Fruit fly (Drosophila melanogaster): Measurements from ENCODE around the gene CG14285.

- no peak for TF ChIP-seq D1 (tag; optimal IDR thresholded peaks at IDR 0.05)
- no peak for TF ChIP-seq CG8301 (tag; optimal IDR thresholded peaks at IDR 0.05)
- no peak for TF ChIP-seq CG15710 (tag; optimal IDR thresholded peaks at IDR 0.05)
- no peak for TF ChIP-seq CG14655 (GFP tag; optimal IDR thresholded peaks at IDR 0.05)
- no peak for TF ChIP-seq Snoo (tag; optimal IDR thresholded peaks at IDR 0.05)
- TF ChIP-seq CG9948 (tag; optimal IDR thresholded peaks at IDR 0.05), result no peak
- TF ChIP-seq EcR (GFP tag; optimal IDR thresholded peaks at IDR 0.05), result peak; percentile 86
- TF ChIP-seq gl (tag; optimal IDR thresholded peaks at IDR 0.05), result no peak
- no peak for TF ChIP-seq Ets98B (GFP tag; IDR thresholded peaks at IDR 0.05)
- no peak for TF ChIP-seq CG34367 (tag; optimal IDR thresholded peaks at IDR 0.05)
- TF ChIP-seq Pif1B (GFP tag; optimal IDR thresholded peaks at IDR 0.05), result no peak
- no peak for TF ChIP-seq rn (GFP tag; IDR thresholded peaks at IDR 0.05)
- TF ChIP-seq fd96Ca (GFP tag; IDR thresholded peaks at IDR 0.05), result no peak
Observed at dm6 chr3R:18988957-18989818, 35.7 kb upstream of the CG14285 start.

All from whole organism, pupa.